Fruit fly (Drosophila melanogaster) S2 (cell line): ENCODE measurements around the gene CG15812.

ENCODE experiments used
- CG8478 ChIP-seq: fragments of >200 bp; optimal IDR thresholded peaks from 2 replicates; lab custom pipeline; 2018
- CTCF ChIP-seq, 2 experiments: fragments of >200 bp; optimal IDR thresholded peaks; 2 replicates each; lab custom pipeline; 2018

DNA sequence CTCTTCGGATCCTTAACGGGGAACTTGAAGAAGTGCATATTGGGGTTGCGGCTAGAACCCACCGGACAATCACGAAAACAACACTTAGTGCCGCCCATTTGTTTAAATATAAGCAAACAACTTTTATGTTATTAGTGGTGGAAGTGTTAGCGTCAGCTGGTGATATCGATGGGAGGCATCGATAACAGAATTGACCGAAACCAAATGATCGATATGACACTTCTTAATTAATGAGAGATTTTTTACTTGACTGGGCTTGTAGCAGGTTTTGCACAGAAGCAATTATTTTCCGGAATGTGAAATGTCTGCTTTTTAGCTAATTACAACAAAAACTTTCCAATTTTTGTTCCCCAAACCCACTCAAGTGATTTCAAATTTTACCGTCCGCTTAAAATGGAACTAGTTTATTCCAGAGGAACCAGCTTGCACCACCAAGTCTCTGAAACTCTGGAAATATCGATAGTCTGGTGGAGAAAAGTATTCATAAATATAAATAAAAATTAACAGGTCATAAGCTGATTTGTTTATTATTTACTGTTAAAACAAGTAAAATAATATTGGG is 32.6 kb downstream of the CG15812 start, which contains the start of gene CG14965:
- TF ChIP-seq CG8478 (lab: Kevin White, UChicago): no peak
- TF ChIP-seq CTCF (optimal IDR thresholded peaks at IDR 0.05; lab: Kevin White, UChicago): no peak
